Worm (Caenorhabditis elegans): ENCODE measurements around the gene sre-38.

DNA sequence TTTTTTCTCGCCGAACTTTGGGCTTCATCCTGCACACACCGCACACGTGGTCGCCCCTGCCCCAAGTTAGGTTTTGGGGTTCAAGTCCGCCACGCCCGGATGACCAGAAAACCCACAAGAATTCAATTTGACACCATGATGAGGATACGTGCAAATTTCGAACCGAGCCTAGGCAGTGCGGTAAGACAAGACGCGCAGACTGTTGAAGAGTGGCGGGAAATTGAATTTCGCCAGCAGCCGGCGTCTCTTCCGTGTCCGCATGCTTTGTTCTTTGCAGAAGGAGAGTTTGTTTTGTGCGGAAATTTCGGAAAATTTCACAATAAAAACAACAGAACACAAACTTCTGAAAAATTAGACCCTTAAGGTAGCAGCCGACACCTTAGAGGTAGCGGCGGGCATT lies 42.6 kb downstream of the sre-38 start:
- TF ChIP-seq nhr-237 (tag; optimal IDR thresholded peaks at IDR 0.05) = no peak
- no peak for TF ChIP-seq ceh-82 (tag; optimal IDR thresholded peaks at IDR 0.05)
- no peak for TF ChIP-seq pqm-1 (tag; optimal IDR thresholded peaks at IDR 0.05)
- no peak for TF ChIP-seq ama-1 (optimal IDR thresholded peaks at IDR 0.05)
- TF ChIP-seq egl-27 (tag; optimal IDR thresholded peaks at IDR 0.05) = no peak
- no peak for TF ChIP-seq elt-2 (tag; optimal IDR thresholded peaks at IDR 0.05)
- TF ChIP-seq nhr-11 (tag; optimal IDR thresholded peaks at IDR 0.05) = no peak
- no peak for TF ChIP-seq nhr-25 (tag; optimal IDR thresholded peaks at IDR 0.05)
- TF ChIP-seq nhr-76 (tag; optimal IDR thresholded peaks at IDR 0.05) = no peak
- TF ChIP-seq mdl-1 (tag; optimal IDR thresholded peaks at IDR 0.05) = no peak

Data from whole organism, L3 larva.